Worm (Caenorhabditis elegans) whole organism, L2 larva: ENCODE measurements around the gene nstp-2.
"Not testable (repeated sequence)": the region's sequence is repeated elsewhere in the genome, so short reads cannot be mapped to it uniquely, and the experiment has no call there.

Experiments
- ZK546.5 ChIP-seq: sonication (generic microtip); optimal IDR thresholded peaks from 2 replicates; lab custom pipeline; 2017; ENCODE audit warnings: missing biosample characterization, missing genetic modification characterization
- dmd-4 ChIP-seq: sonication (generic microtip); optimal IDR thresholded peaks from 2 replicates; lab custom pipeline; 2017; ENCODE audit warnings: missing biosample characterization, missing genetic modification characterization
- mab-5 ChIP-seq: fragments of 150-350 bp; optimal IDR thresholded peaks from 2 replicates; lab custom pipeline; 2014; ENCODE audit warnings: missing biosample characterization, missing genetic modification characterization
- nhr-11 ChIP-seq: fragments of 150-350 bp; optimal IDR thresholded peaks from 2 replicates; lab custom pipeline; 2014; ENCODE audit warnings: missing biosample characterization, missing genetic modification characterization
- unc-39 ChIP-seq: fragments of 150-350 bp; optimal IDR thresholded peaks from 2 replicates; lab custom pipeline; 2014; ENCODE audit warnings: missing biosample characterization, missing genetic modification characterization
- unc-62 ChIP-seq: fragments of 150-350 bp; optimal IDR thresholded peaks from 2 replicates; lab custom pipeline; 2014; ENCODE audit warnings: missing biosample characterization, missing genetic modification reagents, missing genetic modification characterization

ce11 chrIV:6591010-6591746 is 14.8 kb downstream of the nstp-2 start, which contains the start of the genes nspb-1 and nspb-2:
- TF ChIP-seq nhr-11 (tag; lab: Kevin White, UChicago); unc-62 (GFP tag; lab: Kevin White, UChicago); dmd-4 (tag; lab: Kevin White, UChicago); ZK546.5; unc-39 (tag; lab: Kevin White, UChicago); mab-5 (tag; lab: Kevin White, UChicago): not testable (repeated sequence)
